Worm (Caenorhabditis elegans): ENCODE measurements around the gene T22B2.5.

DNA sequence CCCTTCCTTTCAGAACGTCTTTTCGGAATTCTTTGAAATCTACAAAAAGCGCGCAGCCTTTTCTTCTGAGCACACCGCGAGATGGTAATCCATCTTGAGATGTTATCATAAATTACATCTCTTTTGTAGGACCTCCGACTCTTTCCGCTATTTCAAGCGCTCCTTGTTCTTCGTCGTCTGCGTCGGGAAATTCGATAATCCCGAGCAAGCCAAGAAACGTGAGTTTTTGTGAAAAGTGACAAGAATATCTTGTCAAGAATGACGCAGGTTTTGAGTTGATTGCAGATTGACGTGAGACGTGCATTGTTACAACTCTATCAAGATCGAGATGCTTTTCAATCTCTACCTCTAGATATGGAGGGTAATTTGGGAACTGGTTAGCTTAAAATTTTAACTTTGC, 49.2 kb upstream of the T22B2.5 start:
- TF ChIP-seq egrh-3 (GFP tag; IDR thresholded peaks at IDR 0.05) (no peak), chd-7 (tag; optimal IDR thresholded peaks at IDR 0.05) (no peak), unc-62 (GFP tag; optimal IDR thresholded peaks at IDR 0.05) (no peak), gei-17 (GFP tag; optimal IDR thresholded peaks at IDR 0.05) (no peak), him-1 (tag; optimal IDR thresholded peaks at IDR 0.05) (no peak), egl-44 (GFP tag; IDR thresholded peaks at IDR 0.05) (no peak), unc-130 (GFP tag; optimal IDR thresholded peaks at IDR 0.05) (no peak), attf-5 (GFP tag; optimal IDR thresholded peaks at IDR 0.05) (no peak), B0336.3 (GFP tag; IDR thresholded peaks at IDR 0.05) (no peak), snpc-3.4 (tag; optimal IDR thresholded peaks at IDR 0.05) (no peak)

Measured in whole organism, young adult.